Fruit fly (Drosophila melanogaster): ENCODE data around the gene CG17917.

CG17917 gene

DNA sequence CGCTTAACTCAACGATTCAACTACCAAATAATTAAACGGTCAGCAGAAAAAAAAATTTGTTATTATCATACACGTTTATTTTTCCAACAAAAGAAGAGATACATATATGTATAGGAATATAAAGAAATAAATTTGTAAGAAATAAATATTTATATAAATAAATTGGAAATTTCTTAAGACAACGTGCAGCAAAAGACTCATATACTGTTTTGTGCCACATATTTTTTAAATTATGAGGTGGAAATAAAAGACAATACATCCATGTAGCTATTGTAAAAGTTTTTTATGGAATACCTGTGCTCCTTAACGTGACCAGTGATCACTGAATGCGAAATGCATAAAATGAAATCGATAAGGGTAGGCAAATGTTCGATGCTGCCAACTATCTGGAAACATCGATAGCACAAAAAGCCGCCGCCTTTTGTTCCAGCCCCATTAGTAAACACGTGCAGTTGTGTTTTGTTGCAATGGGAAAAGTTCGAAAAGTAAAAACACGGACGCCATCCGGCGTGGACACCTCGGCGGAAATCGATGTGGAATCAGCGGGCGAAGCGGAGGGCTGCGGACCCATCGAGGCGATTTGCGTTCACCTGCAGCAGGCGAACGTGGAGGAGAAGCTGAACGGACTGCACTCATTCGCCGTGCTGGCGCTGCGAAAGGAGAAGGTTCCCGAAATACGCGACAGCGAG, 26.9 kb downstream of the CG17917 start, which contains the start of gene CG10286 (continued):
- TF ChIP-seq trem (tag; optimal IDR thresholded peaks at IDR 0.05), result peak; percentile 87
- no peak for TF ChIP-seq maf-S (GFP tag; optimal IDR thresholded peaks at IDR 0.05)
- TF ChIP-seq CG7271 (tag; optimal IDR thresholded peaks at IDR 0.05), result no peak
- peak; percentile 76 for TF ChIP-seq CG34224 (GFP tag; IDR thresholded peaks at IDR 0.05; ENCODE audit: partially characterized antibody)
- TF ChIP-seq CG3281 (GFP tag; optimal IDR thresholded peaks at IDR 0.05), result peak; percentile 33
- no peak for TF ChIP-seq CkIIα-i1 (GFP tag; IDR thresholded peaks at IDR 0.05)
- TF ChIP-seq bowl (GFP tag; IDR thresholded peaks at IDR 0.05), result no peak
- no peak for TF ChIP-seq abd-A (tag; optimal IDR thresholded peaks at IDR 0.05)
- no peak for TF ChIP-seq usp (GFP tag; optimal IDR thresholded peaks at IDR 0.05)
- peak; percentile 9 for TF ChIP-seq B-H2 (GFP tag; optimal IDR thresholded peaks at IDR 0.05)
- TF ChIP-seq fd96Cb (tag; optimal IDR thresholded peaks at IDR 0.05), result peak; percentile 6
- no peak for TF ChIP-seq trh (GFP tag; optimal IDR thresholded peaks at IDR 0.05)
- TF ChIP-seq dm (GFP tag; optimal IDR thresholded peaks at IDR 0.05), result peak; percentile 97
- TF ChIP-seq knrl (GFP tag; IDR thresholded peaks at IDR 0.05; ENCODE audit: partially characterized antibody), result peak; percentile 72
- TF ChIP-seq CG32532 (GFP tag; IDR thresholded peaks at IDR 0.05), result peak; percentile 36
- TF ChIP-seq Vsx1 (GFP tag; optimal IDR thresholded peaks at IDR 0.05), result no peak
- no peak for TF ChIP-seq CG8089 (GFP tag; optimal IDR thresholded peaks at IDR 0.05)
- peak; percentile 78 for TF ChIP-seq CG13287 (GFP tag; IDR thresholded peaks at IDR 0.05; ENCODE audit: partially characterized antibody)
- peak; percentile 46 for TF ChIP-seq CG10431 (GFP tag; optimal IDR thresholded peaks at IDR 0.05)
- no peak for TF ChIP-seq CG11560 (tag; IDR thresholded peaks at IDR 0.05)
- TF ChIP-seq Myb (GFP tag; optimal IDR thresholded peaks at IDR 0.05), result no peak
- no peak for TF ChIP-seq da (GFP tag; optimal IDR thresholded peaks at IDR 0.05)
- TF ChIP-seq bcd (GFP tag; optimal IDR thresholded peaks at IDR 0.05), result peak; percentile 19
- TF ChIP-seq jumu (GFP tag; optimal IDR thresholded peaks at IDR 0.05), result peak; percentile 24
- TF ChIP-seq CG6765 (GFP tag; optimal IDR thresholded peaks at IDR 0.05), result no peak
- TF ChIP-seq CG10209 (GFP tag; optimal IDR thresholded peaks at IDR 0.05), result peak; percentile 16
- TF ChIP-seq B-H1 (GFP tag; IDR thresholded peaks at IDR 0.05), result peak; percentile 44; the same call in 1 of the 3 replicates
- peak; percentile 98 for TF ChIP-seq CG3995 (GFP tag; optimal IDR thresholded peaks at IDR 0.05)
- TF ChIP-seq Ets65A (GFP tag), result no peak
- no peak for TF ChIP-seq Hr78 (GFP tag; optimal IDR thresholded peaks at IDR 0.05)
- no peak for TF ChIP-seq stc (GFP tag; IDR thresholded peaks at IDR 0.05)
- TF ChIP-seq Xrp1 (GFP tag; IDR thresholded peaks at IDR 0.05), result peak; percentile 43
- no peak for TF ChIP-seq prd (optimal IDR thresholded peaks at IDR 0.05)
- peak; percentile 30; the same call in 1 of the 3 replicates for TF ChIP-seq prd (GFP tag; IDR thresholded peaks at IDR 0.05)
- TF ChIP-seq CG18764 (GFP tag; optimal IDR thresholded peaks at IDR 0.05), result no peak
- peak; percentile 62; the same call in 3 of the 4 replicates for TF ChIP-seq Dll (GFP tag; IDR thresholded peaks at IDR 0.05; ENCODE audit: partially characterized antibody)
- TF ChIP-seq CG4730 (GFP tag; IDR thresholded peaks at IDR 0.05), result no peak
- no peak for TF ChIP-seq CG1792 (GFP tag; optimal IDR thresholded peaks at IDR 0.05)
- no peak for TF ChIP-seq Mrtf (GFP tag; IDR thresholded peaks at IDR 0.05)
- TF ChIP-seq gcm2 (GFP tag; optimal IDR thresholded peaks at IDR 0.05), result no peak
- peak; percentile 47 for TF ChIP-seq Dek (tag; optimal IDR thresholded peaks at IDR 0.05)
- TF ChIP-seq CG14860 (GFP tag; IDR thresholded peaks at IDR 0.05; ENCODE audit: partially characterized antibody), result 0 out of 3 replicates have a peak, but pooled peaks have one; percentile 54
- TF ChIP-seq CG9797 (GFP tag; optimal IDR thresholded peaks at IDR 0.05), result peak; percentile 25
- TF ChIP-seq CHES-1-like (GFP tag; optimal IDR thresholded peaks at IDR 0.05), result peak; percentile 29
- TF ChIP-seq CG10565 (GFP tag; optimal IDR thresholded peaks at IDR 0.05), result no peak
- TF ChIP-seq CG8924 (tag; optimal IDR thresholded peaks at IDR 0.05), result peak; percentile 86
- no peak for TF ChIP-seq btn (GFP tag; optimal IDR thresholded peaks at IDR 0.05)
- TF ChIP-seq CG17568 (GFP tag; optimal IDR thresholded peaks at IDR 0.05), result no peak
- TF ChIP-seq croc (GFP tag; conservative IDR thresholded peaks at IDR 0.05), result no peak
- TF ChIP-seq schlank (tag; optimal IDR thresholded peaks at IDR 0.05), result no peak
